Fruit fly (Drosophila melanogaster): ENCODE measurements around the gene CG4597.

dm6 chr3L:5176071-5176470 is 46.8 kb downstream of the CG4597 start:
- TF ChIP-seq CG4318 (GFP tag; optimal IDR thresholded peaks at IDR 0.05) = no peak
- no peak for TF ChIP-seq CG11902 (GFP tag; optimal IDR thresholded peaks at IDR 0.05)
- TF ChIP-seq CG34406 (GFP tag; optimal IDR thresholded peaks at IDR 0.05) = no peak
